Worm (Caenorhabditis elegans) whole organism, young adult: ENCODE results near the gene Y105C5A.15.

Experiments
- Y53G8AR.9 ChIP-seq: fragments of 200-800 bp; sonication (Bioruptor generic); conservative IDR thresholded peaks from 2 replicates; pipeline ENCODE4 v1.3.6; 2022; ENCODE audit warnings: missing genetic modification reagents, missing genetic modification characterization, missing compliant biosample characterization
- akir-1 ChIP-seq: fragments of 200-800 bp; sonication (Bioruptor generic); optimal IDR thresholded peaks from 2 replicates; lab custom pipeline; 2018; ENCODE audit warnings: mild to moderate bottlenecking, missing genetic modification characterization, moderate library complexity, missing compliant biosample characterization
- attf-6 ChIP-seq: fragments of 200-800 bp; sonication (Bioruptor generic); IDR thresholded peaks from 2 replicates; pipeline ENCODE4 v1.3.6; 2022; ENCODE audit warnings: missing genetic modification reagents, missing genetic modification characterization, missing compliant biosample characterization
- cebp-2 ChIP-seq: fragments of 200-800 bp; sonication (Bioruptor generic); IDR thresholded peaks from 2 replicates; pipeline ENCODE4 v1.3.6; 2022; ENCODE audit warnings: missing genetic modification characterization, missing compliant biosample characterization
- ekl-4 ChIP-seq: fragments of 200-800 bp; sonication (Bioruptor generic); IDR thresholded peaks from 2 replicates; pipeline ENCODE4 v1.3.6; 2022; ENCODE audit warnings: missing genetic modification reagents, missing genetic modification characterization, missing compliant biosample characterization
- ets-4 ChIP-seq: fragments of 200-800 bp; sonication (Bioruptor generic); optimal IDR thresholded peaks from 2 replicates; lab custom pipeline; 2018; ENCODE audit warnings: mild to moderate bottlenecking, missing genetic modification characterization, missing compliant biosample characterization
- hlh-12 ChIP-seq: sonication (generic microtip); optimal IDR thresholded peaks from 2 replicates; lab custom pipeline; 2016; ENCODE audit warnings: missing genetic modification characterization, missing compliant biosample characterization
- lsl-1 ChIP-seq: fragments of 200-800 bp; sonication (Bioruptor generic); optimal IDR thresholded peaks from 2 replicates; lab custom pipeline; 2018; ENCODE audit warnings: mild to moderate bottlenecking, missing genetic modification characterization, moderate library complexity, missing compliant biosample characterization
- nhr-120 ChIP-seq: fragments of 200-800 bp; sonication (Bioruptor generic); IDR thresholded peaks from 2 replicates; pipeline ENCODE4 v1.3.6; 2022; ENCODE audit warnings: missing genetic modification characterization, missing compliant biosample characterization
- nhr-90 ChIP-seq: sonication (generic microtip); optimal IDR thresholded peaks from 2 replicates; lab custom pipeline; 2016; ENCODE audit warnings: missing genotype, mild to moderate bottlenecking, missing genetic modification characterization, missing compliant biosample characterization
- tlf-1 ChIP-seq: fragments of 200-800 bp; sonication (Bioruptor generic); optimal IDR thresholded peaks from 2 replicates; lab custom pipeline; 2018; ENCODE audit warnings: mild to moderate bottlenecking, missing genetic modification characterization, missing compliant biosample characterization
- unc-130 ChIP-seq: sonication (generic microtip); optimal IDR thresholded peaks from 2 replicates; lab custom pipeline; 2016; ENCODE audit warnings: missing genetic modification reagents, missing genetic modification characterization, missing compliant biosample characterization
- unc-62 ChIP-seq: fragments of 150-350 bp; optimal IDR thresholded peaks from 2 replicates; lab custom pipeline; 2014; ENCODE audit warnings: missing biosample characterization, missing genetic modification reagents, missing genetic modification characterization
- ztf-3 ChIP-seq: fragments of 200-800 bp; sonication (Bioruptor generic); optimal IDR thresholded peaks from 2 replicates; lab custom pipeline; 2018; ENCODE audit warnings: mild to moderate bottlenecking, missing genetic modification characterization, missing compliant biosample characterization

- no peak for TF ChIP-seq ets-4 (GFP tag; lab: Kevin White, UChicago)
- TF ChIP-seq nhr-120, result no peak
- no peak for TF ChIP-seq akir-1 (GFP tag; lab: Kevin White, UChicago)
- no peak for TF ChIP-seq attf-6 (GFP tag; lab: Robert Waterston, UW)
- TF ChIP-seq ekl-4 (GFP tag; lab: Robert Waterston, UW), result no peak
- TF ChIP-seq hlh-12 (tag; lab: Kevin White, UChicago), result no peak
- TF ChIP-seq nhr-90, result no peak
- TF ChIP-seq unc-130, result no peak
- TF ChIP-seq ztf-3 (GFP tag; lab: Kevin White, UChicago), result no peak
- TF ChIP-seq unc-62, result no peak
- TF ChIP-seq Y53G8AR.9 (GFP tag; lab: Robert Waterston, UW), result no peak
- TF ChIP-seq tlf-1 (GFP tag; lab: Kevin White, UChicago), result no peak
- TF ChIP-seq lsl-1 (GFP tag; lab: Kevin White, UChicago), result no peak
- no peak for TF ChIP-seq cebp-2 (GFP tag; lab: Robert Waterston, UW)
Measured at ce11 chrIV:15640852-15641251, 48.1 kb upstream of the Y105C5A.15 start, which contains the start of gene Y105C5A.13.
